Fruit fly (Drosophila melanogaster) whole organism, prepupa: ENCODE measurements around the gene mAChR-C.

Experiments
- Blimp-1 ChIP-seq: fragments of 200-800 bp; sonication (Bioruptor generic); optimal IDR thresholded peaks from 3 replicates; lab custom pipeline; 2017; ENCODE audit warnings: missing biosample characterization, missing genetic modification characterization, mild to moderate bottlenecking, moderate library complexity, missing genetic modification reagents
- CG10631 ChIP-seq: fragments of 200-800 bp; sonication (Bioruptor generic); optimal IDR thresholded peaks from 2 replicates; lab custom pipeline; 2016; ENCODE audit warnings: missing biosample characterization, missing genetic modification characterization
- CG11294 ChIP-seq: fragments of 200-800 bp; sonication (Bioruptor generic); IDR thresholded peaks from 2 replicates; pipeline ENCODE4 v1.3.6; 2022; ENCODE audit warnings: missing biosample characterization, missing genetic modification characterization
- CG11902 ChIP-seq: fragments of 200-800 bp; sonication (Bioruptor generic); optimal IDR thresholded peaks from 3 replicates; lab custom pipeline; 2016; ENCODE audit warnings: missing biosample characterization, missing genetic modification characterization
- CG16779 ChIP-seq: fragments of 200-800 bp; sonication (Bioruptor generic); optimal IDR thresholded peaks from 3 replicates; lab custom pipeline; 2017; ENCODE audit warnings: missing biosample characterization, mild to moderate bottlenecking, missing genetic modification characterization
- CG3032 ChIP-seq: fragments of 200-800 bp; optimal IDR thresholded peaks from 2 replicates; lab custom pipeline; 2019; ENCODE audit warnings: missing biosample characterization, mild to moderate bottlenecking, missing genetic modification characterization, moderate library complexity
- CG31627 ChIP-seq: fragments of 200-800 bp; sonication (Bioruptor generic); optimal IDR thresholded peaks from 3 replicates; lab custom pipeline; 2016; ENCODE audit warnings: missing biosample characterization, missing genetic modification characterization
- CG32006 ChIP-seq: fragments of 200-800 bp; sonication (Bioruptor generic); optimal IDR thresholded peaks from 3 replicates; lab custom pipeline; 2017; ENCODE audit warnings: missing biosample characterization, mild to moderate bottlenecking, missing genetic modification characterization
- CG4318 ChIP-seq: fragments of 200-800 bp; sonication (Bioruptor generic); optimal IDR thresholded peaks from 3 replicates; lab custom pipeline; 2017; ENCODE audit warnings: missing biosample characterization, mild to moderate bottlenecking, missing genetic modification characterization
- CG6163 ChIP-seq: fragments of 200-800 bp; sonication (Bioruptor generic); IDR thresholded peaks from 3 replicates; pipeline ENCODE4 v1.3.6; 2022; ENCODE audit warnings: missing biosample characterization, missing genetic modification characterization
- CG6276 ChIP-seq: fragments of 200-800 bp; sonication (Bioruptor generic); optimal IDR thresholded peaks from 2 replicates; lab custom pipeline; 2017; ENCODE audit warnings: missing biosample characterization, mild to moderate bottlenecking, missing genetic modification characterization
- CG6792 ChIP-seq: fragments of 200-800 bp; sonication (Bioruptor generic); optimal IDR thresholded peaks from 3 replicates; lab custom pipeline; 2016; ENCODE audit warnings: missing biosample characterization, missing genetic modification characterization
- CG6808 ChIP-seq: fragments of 200-800 bp; sonication (Bioruptor generic); optimal IDR thresholded peaks from 3 replicates; lab custom pipeline; 2017; ENCODE audit warnings: missing biosample characterization, missing genetic modification characterization, mild to moderate bottlenecking, moderate library complexity, missing genetic modification reagents
- CG6854 ChIP-seq: fragments of 200-800 bp; sonication (Bioruptor generic); optimal IDR thresholded peaks from 2 replicates; lab custom pipeline; 2017; ENCODE audit warnings: missing biosample characterization, mild to moderate bottlenecking, missing genetic modification characterization
- CG7368 ChIP-seq: fragments of 200-800 bp; sonication (Bioruptor generic); optimal IDR thresholded peaks from 3 replicates; lab custom pipeline; 2016; ENCODE audit warnings: missing biosample characterization, missing genetic modification characterization
- CG8119 ChIP-seq: fragments of 200-800 bp; sonication (Bioruptor generic); IDR thresholded peaks from 3 replicates; pipeline ENCODE4 v1.3.6; 2022; ENCODE audit warnings: missing biosample characterization, missing genetic modification characterization
- CG8319 ChIP-seq: fragments of 200-800 bp; sonication (Bioruptor generic); optimal IDR thresholded peaks from 3 replicates; lab custom pipeline; 2016; ENCODE audit warnings: missing biosample characterization, missing genetic modification characterization
- Eip75B ChIP-seq: fragments of 200-800 bp; sonication (Bioruptor generic); optimal IDR thresholded peaks from 3 replicates; lab custom pipeline; 2016; ENCODE audit warnings: missing biosample characterization, missing genetic modification characterization
- Eip93F ChIP-seq: fragments of 200-800 bp; sonication (Bioruptor generic); optimal IDR thresholded peaks from 2 replicates; lab custom pipeline; 2016; ENCODE audit warnings: missing biosample characterization, mild to moderate bottlenecking, missing genetic modification characterization
- Gug ChIP-seq: fragments of 200-800 bp; sonication (Bioruptor generic); IDR thresholded peaks from 2 replicates; pipeline ENCODE4 v1.3.6; 2022; ENCODE audit warnings: missing biosample characterization, missing genetic modification characterization
- Hr38 ChIP-seq: sonication (Bioruptor generic); optimal IDR thresholded peaks from 2 replicates; lab custom pipeline; 2016; ENCODE audit warnings: missing biosample characterization, missing genetic modification characterization
- Hr39 ChIP-seq: fragments of 200-800 bp; sonication (Bioruptor generic); optimal IDR thresholded peaks from 2 replicates; lab custom pipeline; 2016; ENCODE audit warnings: missing biosample characterization, missing genetic modification characterization
- Hr4 ChIP-seq: fragments of 200-800 bp; sonication (Bioruptor generic); optimal IDR thresholded peaks from 3 replicates; lab custom pipeline; 2016; ENCODE audit warnings: missing biosample characterization, missing genetic modification characterization
- Lpt ChIP-seq: fragments of 200-800 bp; sonication (Bioruptor generic); optimal IDR thresholded peaks from 3 replicates; lab custom pipeline; 2016; ENCODE audit warnings: missing biosample characterization, missing genetic modification characterization
- OdsH ChIP-seq: fragments of 200-800 bp; sonication (Bioruptor generic); optimal IDR thresholded peaks from 3 replicates; lab custom pipeline; 2016; ENCODE audit warnings: missing biosample characterization, missing genetic modification characterization
- Smox ChIP-seq: fragments of 200-800 bp; sonication (Bioruptor generic); optimal IDR thresholded peaks from 3 replicates; lab custom pipeline; 2016; ENCODE audit warnings: missing biosample characterization, missing genetic modification characterization
- Sox14 ChIP-seq: fragments of 200-800 bp; sonication (Bioruptor generic); optimal IDR thresholded peaks from 3 replicates; lab custom pipeline; 2016; ENCODE audit warnings: missing biosample characterization, missing genetic modification characterization
- Sox15 ChIP-seq: fragments of 200-800 bp; sonication (Bioruptor generic); optimal IDR thresholded peaks from 3 replicates; lab custom pipeline; 2016; ENCODE audit warnings: missing biosample characterization, missing genetic modification characterization
- cyc ChIP-seq: fragments of 200-800 bp; sonication (Bioruptor generic); optimal IDR thresholded peaks from 3 replicates; lab custom pipeline; 2016; ENCODE audit warnings: missing biosample characterization, missing genetic modification characterization
- dac ChIP-seq: fragments of 200-800 bp; sonication (Bioruptor generic); optimal IDR thresholded peaks from 2 replicates; lab custom pipeline; 2017; ENCODE audit warnings: missing biosample characterization, mild to moderate bottlenecking, missing genetic modification characterization
- eg ChIP-seq: fragments of 200-800 bp; sonication (Bioruptor generic); IDR thresholded peaks from 3 replicates; pipeline ENCODE4 v1.3.6; 2022; ENCODE audit warnings: missing biosample characterization, missing genetic modification characterization
- esn ChIP-seq: fragments of 200-800 bp; sonication (Bioruptor generic); optimal IDR thresholded peaks from 2 replicates; lab custom pipeline; 2016; ENCODE audit warnings: missing biosample characterization, mild to moderate bottlenecking, missing genetic modification characterization, moderate library complexity
- fd59A ChIP-seq: fragments of 200-800 bp; sonication (Bioruptor generic); optimal IDR thresholded peaks from 2 replicates; lab custom pipeline; 2017; ENCODE audit warnings: missing biosample characterization, mild to moderate bottlenecking, missing genetic modification characterization, missing genetic modification reagents
- fd85E ChIP-seq: fragments of 200-800 bp; sonication (Bioruptor generic); optimal IDR thresholded peaks from 3 replicates; lab custom pipeline; 2016; ENCODE audit warnings: missing biosample characterization, missing genetic modification characterization
- fkh ChIP-seq: fragments of 200-800 bp; sonication (Bioruptor generic); optimal IDR thresholded peaks from 3 replicates; lab custom pipeline; 2017; ENCODE audit warnings: missing biosample characterization, mild to moderate bottlenecking, missing genetic modification characterization, moderate library complexity
- lz ChIP-seq: fragments of 200-800 bp; sonication (Bioruptor generic); optimal IDR thresholded peaks from 3 replicates; lab custom pipeline; 2016; ENCODE audit warnings: missing biosample characterization, missing genetic modification characterization
- net ChIP-seq: fragments of 200-800 bp; sonication (Bioruptor generic); optimal IDR thresholded peaks from 3 replicates; lab custom pipeline; 2016; ENCODE audit warnings: missing biosample characterization, missing genetic modification characterization
- salr ChIP-seq, 2 experiments: fragments of 200-800 bp; sonication (Bioruptor generic); optimal IDR thresholded peaks; 3 replicates each; lab custom pipeline; 2016 to 2018; ENCODE audit warnings: missing biosample characterization in 2 of 2, missing genetic modification characterization in 2 of 2, mild to moderate bottlenecking in 1 of 2
- ss ChIP-seq, 2 experiments: fragments of 200-800 bp; sonication (Bioruptor generic); optimal IDR thresholded peaks; 2 replicates in 1 of 2; 3 replicates in 1 of 2; lab custom pipeline; 2017 to 2018; ENCODE audit warnings: mild to moderate bottlenecking in 2 of 2, missing biosample characterization in 2 of 2, missing genetic modification characterization in 2 of 2, moderate library complexity in 1 of 2
- svp ChIP-seq: fragments of 200-800 bp; sonication (Bioruptor generic); peaks from one replicate; lab custom pipeline; 2016; ENCODE audit warnings: missing biosample characterization, missing genetic modification characterization
- topi ChIP-seq: fragments of 200-800 bp; sonication (Bioruptor generic); optimal IDR thresholded peaks from 3 replicates; lab custom pipeline; 2016; ENCODE audit warnings: missing biosample characterization, missing genetic modification characterization
- vri ChIP-seq: fragments of 200-800 bp; sonication (Bioruptor generic); optimal IDR thresholded peaks from 3 replicates; lab custom pipeline; 2016; ENCODE audit warnings: missing biosample characterization, mild to moderate bottlenecking, missing genetic modification characterization

The mAChR-C gene

dm6 chrX:6820703-6821102 is 11.8 kb downstream of the mAChR-C start, which contains the start of the genes Nf-YC and xit:
TSS of gene Nf-YC (minus strand) at chrX:6820919.
TSS of gene xit (plus strand) at chrX:6821016.
- TF ChIP-seq Eip75B (GFP tag; lab: Kevin White, UChicago) (no peak), Hr38 (GFP tag; lab: Kevin White, UChicago) (no peak), fkh (GFP tag; lab: Kevin White, UChicago) (no peak), Hr4 (GFP tag; lab: Kevin White, UChicago) (no peak), CG8119 (no peak), CG11902 (GFP tag; lab: Kevin White, UChicago) (no peak), fd59A (no peak), svp (GFP tag; lab: Kevin White, UChicago) (no peak), Gug (no peak), CG7368 (no peak), fd85E (no peak), CG6792 (GFP tag; lab: Kevin White, UChicago) (no peak), net (GFP tag; lab: Kevin White, UChicago) (no peak), CG6276 (GFP tag; lab: Kevin White, UChicago) (no peak), dac (GFP tag; lab: Kevin White, UChicago) (no peak), Eip93F (GFP tag; lab: Kevin White, UChicago) (no peak)

dm6 chrX:6813678-6814077 is 18.8 kb downstream of the mAChR-C start, which contains the start of gene iav:
TSS of gene iav (plus strand) at chrX:6813978.
- TF ChIP-seq CG6808 (GFP tag; lab: Kevin White, UChicago) (no peak), ss (GFP tag; optimal IDR thresholded peaks at IDR 0.05; lab: Kevin White, UChicago) (no peak), CG32006 (GFP tag; lab: Kevin White, UChicago) (no peak), CG6276 (GFP tag; lab: Kevin White, UChicago) (no peak), topi (GFP tag; lab: Kevin White, UChicago) (no peak), Hr4 (GFP tag; lab: Kevin White, UChicago) (no peak)

- no peak for TF ChIP-seq CG11294 (GFP tag; lab: Robert Waterston, UW)
- TF ChIP-seq vri, result peak; percentile 74
- TF ChIP-seq Eip93F (GFP tag; lab: Kevin White, UChicago), result peak; percentile 17
- TF ChIP-seq, all 60 proteins: peak for 2
These were observed 27.1 kb downstream of the mAChR-C start for dm6 chrX:6805404-6805803.

- peak; percentile 83 for TF ChIP-seq CG8319 (GFP tag; lab: Kevin White, UChicago)
- TF ChIP-seq Gug, result peak; percentile 91
- peak; percentile 95 for TF ChIP-seq CG32006 (GFP tag; lab: Kevin White, UChicago)
- TF ChIP-seq Sox14, result peak; percentile 95
- TF ChIP-seq Hr38 (GFP tag; lab: Kevin White, UChicago), result peak; percentile 78
- TF ChIP-seq Lpt, result peak; percentile 90
- no peak for TF ChIP-seq fkh (GFP tag; lab: Kevin White, UChicago)
- TF ChIP-seq Blimp-1, result peak; percentile 71
- peak; percentile 91 for TF ChIP-seq CG10631 (GFP tag; lab: Kevin White, UChicago)
- peak; percentile 88 for TF ChIP-seq CG4318 (GFP tag; lab: Kevin White, UChicago)
- peak; percentile 65 for TF ChIP-seq CG3032 (tag; lab: Kevin White, UChicago)
- peak; percentile 94 for TF ChIP-seq CG11294 (GFP tag; lab: Robert Waterston, UW)
- TF ChIP-seq eg (GFP tag; lab: Robert Waterston, UW), result peak; percentile 98
- TF ChIP-seq CG6163, result peak; percentile 97
- TF ChIP-seq cyc (GFP tag; lab: Kevin White, UChicago), result peak; percentile 94
- TF ChIP-seq dac (GFP tag; lab: Kevin White, UChicago), result peak; percentile 87
- TF ChIP-seq esn (GFP tag; lab: Kevin White, UChicago), result peak; percentile 95
- peak; percentile 96 for TF ChIP-seq Hr39 (GFP tag; lab: Kevin White, UChicago)
- TF ChIP-seq Smox (GFP tag; lab: Kevin White, UChicago), result peak; percentile 94
- peak; percentile 98 for TF ChIP-seq CG8119
- TF ChIP-seq Eip75B (GFP tag; lab: Kevin White, UChicago), result peak; percentile 88
- peak; percentile 94 for TF ChIP-seq lz (GFP tag; lab: Kevin White, UChicago)
- TF ChIP-seq CG6854 (GFP tag; lab: Kevin White, UChicago), result peak; percentile 17
- peak; percentile 87 for TF ChIP-seq Sox15 (GFP tag; lab: Kevin White, UChicago)
- TF ChIP-seq CG31627 (GFP tag; lab: Kevin White, UChicago), result peak; percentile 96
- peak; percentile 55 for TF ChIP-seq fd85E
- peak; percentile 95 for TF ChIP-seq OdsH
- TF ChIP-seq topi (GFP tag; lab: Kevin White, UChicago), result peak; percentile 93
- TF ChIP-seq salr (GFP tag; optimal IDR thresholded peaks at IDR 0.05; lab: Kevin White, UChicago), result peak; percentile 73 to 83
- peak; percentile 80 for TF ChIP-seq CG16779 (tag; lab: Kevin White, UChicago)
These were observed 27.8 kb downstream of the mAChR-C start for dm6 chrX:6804485-6805295.
